Fruit fly (Drosophila melanogaster) whole organism, embryonic: Measurements from ENCODE around the gene Eip63F-1.
A peak's percentile ranks its signal among the peaks of the same experiment; 100 is the strongest.

ENCODE experiments used
- Awh ChIP-seq: fragments of 200-800 bp; sonication (Bioruptor generic); IDR thresholded peaks from 2 replicates; pipeline ENCODE4, ENCODE4 v1.3.6; 2022; ENCODE audit warnings: missing biosample characterization, missing genetic modification characterization
- Blimp-1 ChIP-seq: fragments of 200-800 bp; sonication (Bioruptor generic); optimal IDR thresholded peaks from 3 replicates; lab custom pipeline; 2018; ENCODE audit warnings: missing biosample characterization, missing genetic modification characterization, mild to moderate bottlenecking, moderate library complexity, missing genetic modification reagents
- BtbVII ChIP-seq: fragments of 200-800 bp; sonication (Bioruptor generic); optimal IDR thresholded peaks from 3 replicates; lab custom pipeline; 2017; ENCODE audit warnings: missing biosample characterization, mild to moderate bottlenecking, missing genetic modification characterization
- CG10267 ChIP-seq: fragments of 200-800 bp; sonication (Bioruptor generic); optimal IDR thresholded peaks from 2 replicates; lab custom pipeline; 2018; ENCODE audit warnings: missing biosample characterization, mild to moderate bottlenecking, missing genetic modification characterization, moderate library complexity
- CG10979 ChIP-seq: fragments of 200-800 bp; sonication (Bioruptor generic); optimal IDR thresholded peaks from 2 replicates; lab custom pipeline; 2018; ENCODE audit warnings: missing biosample characterization, mild to moderate bottlenecking, missing genetic modification characterization, moderate library complexity
- CG11093 ChIP-seq: fragments of 200-800 bp; sonication (Bioruptor generic); IDR thresholded peaks from 3 replicates; pipeline ENCODE4 v1.3.6; 2022; ENCODE audit warnings: missing biosample characterization, missing genetic modification characterization
- CG12299 ChIP-seq: fragments of 200-800 bp; sonication (Bioruptor generic); optimal IDR thresholded peaks from 2 replicates; lab custom pipeline; 2018; ENCODE audit warnings: missing biosample characterization, mild to moderate bottlenecking, missing genetic modification characterization
- CG12391 ChIP-seq: fragments of 200-800 bp; sonication (Bioruptor generic); optimal IDR thresholded peaks from 3 replicates; lab custom pipeline; 2018; ENCODE audit warnings: missing biosample characterization, mild to moderate bottlenecking, missing genetic modification characterization, moderate library complexity
- CG1603 ChIP-seq: fragments of 200-800 bp; sonication (Bioruptor generic); optimal IDR thresholded peaks from 2 replicates; lab custom pipeline; 2019; ENCODE audit warnings: missing biosample characterization, mild to moderate bottlenecking, missing genetic modification characterization, moderate library complexity
- CG2712 ChIP-seq: fragments of 200-800 bp; optimal IDR thresholded peaks from 3 replicates; lab custom pipeline; 2019; ENCODE audit warnings: missing biosample characterization, mild to moderate bottlenecking, missing genetic modification characterization, moderate library complexity
- CG3065 ChIP-seq: fragments of 200-800 bp; sonication (Bioruptor generic); optimal IDR thresholded peaks from 2 replicates; lab custom pipeline; 2016; ENCODE audit warnings: missing biosample characterization, missing genetic modification characterization
- CG4360 ChIP-seq: fragments of 200-800 bp; sonication (Bioruptor generic); IDR thresholded peaks from 2 replicates; pipeline ENCODE4 v1.3.6; 2022; ENCODE audit warnings: missing biosample characterization, missing genetic modification characterization
- CG4404 ChIP-seq: fragments of 200-800 bp; sonication (Bioruptor generic); IDR thresholded peaks from 2 replicates; pipeline ENCODE4 v1.3.6; 2022; ENCODE audit warnings: missing biosample characterization, missing genetic modification characterization
- CG5245 ChIP-seq: fragments of 200-800 bp; sonication (Bioruptor generic); optimal IDR thresholded peaks from 3 replicates; lab custom pipeline; 2016; ENCODE audit warnings: missing biosample characterization, missing genetic modification characterization
- CG8388 ChIP-seq: fragments of 200-800 bp; sonication (Bioruptor generic); optimal IDR thresholded peaks from 2 replicates; lab custom pipeline; 2019; ENCODE audit warnings: missing biosample characterization, mild to moderate bottlenecking, missing genetic modification characterization, moderate library complexity
- CG9727 ChIP-seq: fragments of 200-800 bp; sonication (Bioruptor generic); optimal IDR thresholded peaks from 3 replicates; lab custom pipeline; 2017; ENCODE audit warnings: missing biosample characterization, mild to moderate bottlenecking, missing genetic modification characterization
- Dad ChIP-seq: fragments of 200-800 bp; sonication (Bioruptor generic); optimal IDR thresholded peaks from 3 replicates; lab custom pipeline; 2016; ENCODE audit warnings: missing biosample characterization, missing genetic modification characterization
- H15 ChIP-seq: fragments of 200-800 bp; sonication (Bioruptor generic); IDR thresholded peaks from 3 replicates; pipeline ENCODE4 v1.3.6; 2022; ENCODE audit warnings: missing biosample characterization, missing genetic modification characterization
- HLHmδ ChIP-seq: fragments of 200-800 bp; sonication (Bioruptor generic); optimal IDR thresholded peaks from 2 replicates; lab custom pipeline; 2018; ENCODE audit warnings: missing biosample characterization, mild to moderate bottlenecking, missing genetic modification characterization, moderate library complexity
- Hr78 ChIP-seq, 2 experiments: fragments of 200-800 bp in 1 of 2; fragments of >200 bp in 1 of 2; sonication (Bioruptor generic) in 1 of 2; optimal IDR thresholded peaks; 2 replicates each; lab custom pipeline; 2017 to 2019; ENCODE audit warnings: missing biosample characterization in 2 of 2, missing genetic modification characterization in 2 of 2, mild to moderate bottlenecking in 1 of 2, moderate library complexity in 1 of 2
- NC2β ChIP-seq: fragments of 200-800 bp; sonication (Bioruptor generic); optimal IDR thresholded peaks from 2 replicates; lab custom pipeline; 2016; ENCODE audit warnings: missing biosample characterization, missing genetic modification characterization
- Vsx1 ChIP-seq: fragments of 200-800 bp; sonication (Bioruptor generic); optimal IDR thresholded peaks from 2 replicates; lab custom pipeline; 2017; ENCODE audit warnings: missing biosample characterization, mild to moderate bottlenecking, missing genetic modification characterization, missing genetic modification reagents
- Xrp1 ChIP-seq: fragments of 200-800 bp; sonication (Bioruptor generic); IDR thresholded peaks from 2 replicates; pipeline ENCODE4 v1.3.6; 2022; ENCODE audit warnings: missing biosample characterization, missing genetic modification characterization
- YL-1 ChIP-seq: fragments of 200-800 bp; sonication (Bioruptor generic); optimal IDR thresholded peaks from 3 replicates; lab custom pipeline; 2017; ENCODE audit warnings: missing biosample characterization, mild to moderate bottlenecking, missing genetic modification characterization
- ac ChIP-seq: fragments of 200-800 bp; sonication (Bioruptor generic); optimal IDR thresholded peaks from 3 replicates; lab custom pipeline; 2017; ENCODE audit warnings: missing biosample characterization, mild to moderate bottlenecking, missing genetic modification characterization
- bsh ChIP-seq, 2 experiments: fragments of 200-800 bp; sonication (Bioruptor generic); optimal IDR thresholded peaks; 2 replicates each; lab custom pipeline; 2017 to 2018; ENCODE audit warnings: mild to moderate bottlenecking in 2 of 2, missing biosample characterization in 2 of 2, missing genetic modification characterization in 2 of 2, moderate library complexity in 1 of 2
- chif ChIP-seq, 2 experiments: fragments of 200-800 bp; sonication (Bioruptor generic); optimal IDR thresholded peaks; 3 replicates each; lab custom pipeline; 2016; ENCODE audit warnings: missing biosample characterization in 2 of 2, missing genetic modification characterization in 2 of 2
- ci ChIP-seq: fragments of 200-800 bp; sonication (Bioruptor generic); IDR thresholded peaks from 3 replicates; pipeline ENCODE4 v1.3.6; 2022; ENCODE audit warnings: missing biosample characterization, missing genetic modification characterization
- dmrt11E ChIP-seq: fragments of 200-800 bp; sonication (Bioruptor generic); optimal IDR thresholded peaks from 3 replicates; lab custom pipeline; 2018; ENCODE audit warnings: missing biosample characterization, mild to moderate bottlenecking, missing genetic modification characterization, moderate library complexity
- dmrt99B ChIP-seq: fragments of 200-800 bp; sonication (Bioruptor generic); optimal IDR thresholded peaks from 2 replicates; lab custom pipeline; 2018; ENCODE audit warnings: missing biosample characterization, mild to moderate bottlenecking, missing genetic modification characterization, moderate library complexity
- gcm ChIP-seq: fragments of 200-800 bp; sonication (Bioruptor generic); optimal IDR thresholded peaks from 2 replicates; lab custom pipeline; 2019; ENCODE audit warnings: missing biosample characterization, mild to moderate bottlenecking, missing genetic modification characterization, moderate library complexity
- gem ChIP-seq: fragments of 200-800 bp; sonication (Bioruptor generic); optimal IDR thresholded peaks from 2 replicates; lab custom pipeline; 2019; ENCODE audit warnings: missing biosample characterization, mild to moderate bottlenecking, missing genetic modification characterization, moderate library complexity
- gfzf ChIP-seq: fragments of 200-800 bp; sonication (Bioruptor generic); optimal IDR thresholded peaks from 2 replicates; lab custom pipeline; 2016; ENCODE audit warnings: missing biosample characterization, mild to moderate bottlenecking, missing genetic modification characterization, moderate library complexity
- jing ChIP-seq: fragments of 200-800 bp; sonication (Bioruptor generic); optimal IDR thresholded peaks from 2 replicates; lab custom pipeline; 2018; ENCODE audit warnings: missing biosample characterization, mild to moderate bottlenecking, missing genetic modification characterization
- luna ChIP-seq: fragments of 200-800 bp; sonication (Bioruptor generic); optimal IDR thresholded peaks from 2 replicates; lab custom pipeline; 2016; ENCODE audit warnings: missing biosample characterization, missing genetic modification characterization
- maf-S ChIP-seq: fragments of 200-800 bp; sonication (Bioruptor generic); optimal IDR thresholded peaks from 2 replicates; lab custom pipeline; 2016; ENCODE audit warnings: missing biosample characterization, missing genetic modification characterization
- psq ChIP-seq: fragments of 200-800 bp; sonication (Bioruptor generic); optimal IDR thresholded peaks from 2 replicates; lab custom pipeline; 2017; ENCODE audit warnings: missing biosample characterization, missing genetic modification characterization
- row ChIP-seq: fragments of 200-800 bp; sonication (Bioruptor generic); IDR thresholded peaks from 3 replicates; pipeline ENCODE4 v1.3.6; 2022; ENCODE audit warnings: missing biosample characterization, missing genetic modification characterization
- sens ChIP-seq: fragments of 200-800 bp; sonication (Bioruptor generic); peaks from one replicate; lab custom pipeline; 2016; ENCODE audit warnings: missing biosample characterization, missing genetic modification characterization
- sima ChIP-seq: fragments of 200-800 bp; sonication (Bioruptor generic); optimal IDR thresholded peaks from 2 replicates; lab custom pipeline; 2016; ENCODE audit warnings: missing biosample characterization, missing genetic modification characterization
- sisA ChIP-seq: fragments of 200-800 bp; sonication (Bioruptor generic); IDR thresholded peaks from 2 replicates; pipeline ENCODE4 v1.3.6; 2022; ENCODE audit warnings: missing biosample characterization, missing genetic modification characterization
- slou ChIP-seq: fragments of 200-800 bp; sonication (Bioruptor generic); optimal IDR thresholded peaks from 3 replicates; lab custom pipeline; 2016; ENCODE audit warnings: missing biosample characterization, missing genetic modification characterization
- tio ChIP-seq: fragments of 200-800 bp; sonication (Bioruptor generic); optimal IDR thresholded peaks from 2 replicates; lab custom pipeline; 2017; ENCODE audit warnings: missing biosample characterization, missing genetic modification characterization, inconsistent platforms
- trem ChIP-seq: fragments of 200-800 bp; optimal IDR thresholded peaks from 3 replicates; lab custom pipeline; 2019; ENCODE audit warnings: missing biosample characterization, mild to moderate bottlenecking, missing genetic modification characterization, moderate library complexity
- unc-4 ChIP-seq: fragments of 200-800 bp; sonication (Bioruptor generic); IDR thresholded peaks from 2 replicates; pipeline ENCODE4 v1.3.6; 2022; ENCODE audit warnings: missing biosample characterization, missing genetic modification characterization; ENCODE audit not compliant: partially characterized antibody
- unpg ChIP-seq: fragments of 200-800 bp; sonication (Bioruptor generic); optimal IDR thresholded peaks from 3 replicates; lab custom pipeline; 2018; ENCODE audit warnings: missing biosample characterization, mild to moderate bottlenecking, missing genetic modification characterization, moderate library complexity
- wdn ChIP-seq: fragments of 200-800 bp; sonication (Bioruptor generic); IDR thresholded peaks from 2 replicates; pipeline ENCODE4 v1.3.6; 2022; ENCODE audit warnings: missing biosample characterization, missing genetic modification characterization
- zf30C ChIP-seq: fragments of 200-800 bp; sonication (Bioruptor generic); optimal IDR thresholded peaks from 3 replicates; lab custom pipeline; 2018; ENCODE audit warnings: missing biosample characterization, mild to moderate bottlenecking, missing genetic modification characterization
- zfh1 ChIP-seq: fragments of 200-800 bp; sonication (Bioruptor generic); IDR thresholded peaks from 3 replicates; pipeline ENCODE4 v1.3.6; 2022; ENCODE audit warnings: missing biosample characterization, missing genetic modification characterization

Gene Eip63F-1

dm6 chr3L:3863462-3863861, 72.0 kb downstream of the Eip63F-1 start:
- TF ChIP-seq CG10267: peak; percentile 16
- TF ChIP-seq CG4404 (GFP tag; lab: Robert Waterston, UW): no peak
- TF ChIP-seq Awh (GFP tag; lab: Robert Waterston, UW): peak; percentile 39; the same call in 1 of the 2 replicates
- peak; percentile 51; the same call in 1 of the 2 replicates for TF ChIP-seq Xrp1 (GFP tag; lab: Robert Waterston, UW)
- TF ChIP-seq sisA (GFP tag; lab: Robert Waterston, UW): 0 out of 2 replicates have a peak, but pooled peaks have one; percentile 28
- no peak for TF ChIP-seq Dad
- TF ChIP-seq row (GFP tag; lab: Robert Waterston, UW): peak; percentile 23; the same call in 1 of the 3 replicates
- TF ChIP-seq BtbVII (GFP tag; lab: Kevin White, UChicago): no peak
- TF ChIP-seq sens (GFP tag; lab: Kevin White, UChicago): peak; percentile 63
- no peak for TF ChIP-seq CG4360 (GFP tag; lab: Robert Waterston, UW)
- TF ChIP-seq CG5245 (GFP tag; lab: Kevin White, UChicago): no peak
- peak; percentile 25 for TF ChIP-seq unpg (GFP tag; lab: Kevin White, UChicago)
- peak; percentile 10 for TF ChIP-seq CG1603 (tag; lab: Kevin White, UChicago)
- peak; percentile 46 for TF ChIP-seq zf30C (GFP tag; lab: Kevin White, UChicago)
- TF ChIP-seq gfzf (GFP tag; lab: Kevin White, UChicago): no peak
- TF ChIP-seq Hr78 (GFP tag; optimal IDR thresholded peaks at IDR 0.05; lab: Kevin White, UChicago): no peak
- TF ChIP-seq CG9727 (GFP tag; lab: Kevin White, UChicago): peak; percentile 38
- peak in 1 of 2 experiments; percentile 38 for TF ChIP-seq bsh (GFP tag; optimal IDR thresholded peaks at IDR 0.05; lab: Kevin White, UChicago)
- TF ChIP-seq CG8388 (GFP tag; lab: Kevin White, UChicago): peak; percentile 6
- 0 out of 3 replicates have a peak, but pooled peaks have one; percentile 32 for TF ChIP-seq zfh1
- no peak for TF ChIP-seq CG3065 (GFP tag; lab: Kevin White, UChicago)
- TF ChIP-seq ac (GFP tag; lab: Kevin White, UChicago): no peak
- TF ChIP-seq ci (GFP tag; lab: Robert Waterston, UW): 0 out of 3 replicates have a peak, but pooled peaks have one; percentile 11
- TF ChIP-seq NC2β: no peak
- no peak for TF ChIP-seq sima (GFP tag; lab: Kevin White, UChicago)
- TF ChIP-seq CG10979 (tag; lab: Kevin White, UChicago): peak; percentile 26
- peak; percentile 41 for TF ChIP-seq dmrt11E (tag; lab: Kevin White, UChicago)
- no peak for TF ChIP-seq jing (GFP tag; lab: Kevin White, UChicago)
- TF ChIP-seq tio (GFP tag; lab: Kevin White, UChicago): no peak
- peak; percentile 34 for TF ChIP-seq CG2712 (tag; lab: Kevin White, UChicago)
- peak; percentile 17 for TF ChIP-seq CG12391 (tag; lab: Kevin White, UChicago)
- TF ChIP-seq CG11093: 0 out of 3 replicates have a peak, but pooled peaks have one; percentile 13
- TF ChIP-seq gcm (GFP tag; lab: Kevin White, UChicago): no peak
- TF ChIP-seq Blimp-1: peak; percentile 2
- TF ChIP-seq psq (GFP tag; lab: Kevin White, UChicago): no peak
- TF ChIP-seq dmrt99B (tag; lab: Kevin White, UChicago): no peak
- TF ChIP-seq gem (tag; lab: Kevin White, UChicago): peak; percentile 36

dm6 chr3L:3862504-3863380, 72.7 kb downstream of the Eip63F-1 start:
- TF ChIP-seq trem (tag; lab: Kevin White, UChicago) (peak; percentile 69), wdn (no peak), HLHmδ (GFP tag; lab: Kevin White, UChicago) (no peak), unc-4 (GFP tag; lab: Robert Waterston, UW) (no peak), H15 (0 out of 3 replicates have a peak, but pooled peaks have one; percentile 43), slou (GFP tag; lab: Kevin White, UChicago) (no peak), YL-1 (GFP tag; lab: Kevin White, UChicago) (no peak), luna (GFP tag; lab: Kevin White, UChicago) (no peak), Vsx1 (GFP tag; lab: Kevin White, UChicago) (no peak), maf-S (GFP tag; lab: Kevin White, UChicago) (peak; percentile 31), chif (GFP tag; optimal IDR thresholded peaks at IDR 0.05; lab: Kevin White, UChicago) (peak; percentile 70 to 89), CG12299 (no peak)
